Fruit fly (Drosophila melanogaster): ENCODE measurements around the gene kug.
A peak's percentile ranks its signal among the peaks of the same experiment; 100 is the strongest.

The kug gene

dm6 chr3L:20002482-20003234 is 2.4 kb upstream of the kug start, which contains the start of gene CG7668:
TSS of gene CG7668 (plus strand) at chr3L:20002736.
- peak; percentile 82 for TF ChIP-seq CG17801 (GFP tag; optimal IDR thresholded peaks at IDR 0.05; ENCODE audit: partially characterized antibody)

dm6 chr3L:20003235-20003493 is 1.9 kb upstream of the kug start:
- TF ChIP-seq CG17801 (GFP tag; optimal IDR thresholded peaks at IDR 0.05; ENCODE audit: partially characterized antibody) = no peak

- TF ChIP-seq CG17801 (GFP tag; optimal IDR thresholded peaks at IDR 0.05; ENCODE audit: partially characterized antibody) = no peak
These were observed 645 bp upstream of the kug start for dm6 chr3L:20004442-20004869.

- peak; percentile 5 for TF ChIP-seq CG17801 (GFP tag; optimal IDR thresholded peaks at IDR 0.05; ENCODE audit: partially characterized antibody)
These were observed 1.5 kb downstream of the kug start for dm6 chr3L:20006269-20007265.

dm6 chr3L:20027735-20028134 is 22.6 kb downstream of the kug start, which contains the start of gene CG14183:
TSS of gene CG14183 (minus strand) at chr3L:20027835.
- no peak for TF ChIP-seq CG17801 (GFP tag; optimal IDR thresholded peaks at IDR 0.05; ENCODE audit: partially characterized antibody)

- no peak for TF ChIP-seq CG17801 (GFP tag; optimal IDR thresholded peaks at IDR 0.05; ENCODE audit: partially characterized antibody)
These were observed 23.7 kb downstream of the kug start, which contains the start of gene Lamtor1 for dm6 chr3L:20028753-20029152. TSS of gene Lamtor1 (minus strand) at chr3L:20029020.

- no peak for TF ChIP-seq CG17801 (GFP tag; optimal IDR thresholded peaks at IDR 0.05; ENCODE audit: partially characterized antibody)
These were observed 31.5 kb downstream of the kug start for dm6 chr3L:20036610-20037009.

dm6 chr3L:20062546-20062945 is 57.4 kb downstream of the kug start:
- no peak for TF ChIP-seq CG17801 (GFP tag; optimal IDR thresholded peaks at IDR 0.05; ENCODE audit: partially characterized antibody)

All from ovary, adult (tissue).